Worm (Caenorhabditis elegans): Measurements from ENCODE around the gene ZK593.3.

The ZK593.3 gene

ce11 chrIV:10887285-10887684 is 28.2 kb upstream of the ZK593.3 start, which contains the start of gene F13E9.16:
Gene F13E9.16, minus strand, starts transcription at chrIV:10887385.
- TF ChIP-seq fkh-3 (tag; optimal IDR thresholded peaks at IDR 0.05) (no peak), chd-7 (tag; optimal IDR thresholded peaks at IDR 0.05) (no peak), Y95B8A.8 (GFP tag; IDR thresholded peaks at IDR 0.05) (no peak), F37B4.10 (GFP tag; IDR thresholded peaks at IDR 0.05) (no peak), dpff-1 (tag; optimal IDR thresholded peaks at IDR 0.05) (no peak), somi-1 (GFP tag; optimal IDR thresholded peaks at IDR 0.05) (no peak), rec-8 (tag; optimal IDR thresholded peaks at IDR 0.05) (no peak), F57A8.1 (GFP tag; optimal IDR thresholded peaks at IDR 0.05) (no peak), lag-1 (GFP tag; IDR thresholded peaks at IDR 0.05) (no peak), zfh-2 (GFP tag; conservative IDR thresholded peaks at IDR 0.05) (no peak), F55B11.4 (tag; optimal IDR thresholded peaks at IDR 0.05; ENCODE audit: borderline replicate concordance, insufficient read depth) (no peak), egl-18 (GFP tag; IDR thresholded peaks at IDR 0.05) (no peak), hlh-12 (tag; optimal IDR thresholded peaks at IDR 0.05) (no peak), cebp-2 (GFP tag; IDR thresholded peaks at IDR 0.05) (no peak), lin-54 (GFP tag; optimal IDR thresholded peaks at IDR 0.05) (no peak), sdz-38 (tag; optimal IDR thresholded peaks at IDR 0.05) (no peak), ceh-27 (GFP tag; optimal IDR thresholded peaks at IDR 0.05) (no peak)

- TF ChIP-seq zfh-2 (GFP tag; conservative IDR thresholded peaks at IDR 0.05), result no peak
- no peak for TF ChIP-seq sptf-2 (GFP tag; optimal IDR thresholded peaks at IDR 0.05)
- TF ChIP-seq attf-3 (GFP tag; conservative IDR thresholded peaks at IDR 0.05), result no peak
- no peak for TF ChIP-seq ztf-18 (tag; optimal IDR thresholded peaks at IDR 0.05)
- no peak for TF ChIP-seq tbx-9 (tag; optimal IDR thresholded peaks at IDR 0.05; ENCODE audit: borderline replicate concordance)
- no peak for TF ChIP-seq bed-1 (GFP tag; IDR thresholded peaks at IDR 0.05)
- no peak for TF ChIP-seq T26A5.8 (tag; optimal IDR thresholded peaks at IDR 0.05)
- TF ChIP-seq zim-3 (tag; optimal IDR thresholded peaks at IDR 0.05), result no peak
- TF ChIP-seq egl-44 (GFP tag; IDR thresholded peaks at IDR 0.05), result no peak
- TF ChIP-seq ztf-22 (GFP tag; optimal IDR thresholded peaks at IDR 0.05), result no peak
- TF ChIP-seq F23B12.7 (tag; optimal IDR thresholded peaks at IDR 0.05; ENCODE audit: insufficient read depth), result no peak
- TF ChIP-seq ztf-28 (GFP tag; IDR thresholded peaks at IDR 0.05), result no peak
- TF ChIP-seq lsy-27 (tag; optimal IDR thresholded peaks at IDR 0.05; ENCODE audit: borderline replicate concordance, insufficient read depth), result no peak
These were observed 25.5 kb upstream of the ZK593.3 start, which contains the start of gene F13E9.15 for ce11 chrIV:10889820-10890462. Gene F13E9.15, minus strand, starts transcription at chrIV:10889870.

- TF ChIP-seq chd-7 (tag; optimal IDR thresholded peaks at IDR 0.05) (no peak), D2030.7 (GFP tag; IDR thresholded peaks at IDR 0.05) (no peak), aptf-2 (GFP tag; conservative IDR thresholded peaks at IDR 0.05) (no peak)
These were observed 23.5 kb upstream of the ZK593.3 start, which contains the start of gene srlf-12 for ce11 chrIV:10891993-10892392. Gene srlf-12, minus strand, starts transcription at chrIV:10892093.

- TF ChIP-seq ama-1 (optimal IDR thresholded peaks at IDR 0.05) (no peak), ama-1 (GFP tag; optimal IDR thresholded peaks at IDR 0.05) (no peak)
These were observed 21.2 kb upstream of the ZK593.3 start, which contains the start of gene srlf-14 for ce11 chrIV:10894255-10894654. Gene srlf-14, minus strand, starts transcription at chrIV:10894355.
